Fruit fly (Drosophila melanogaster) whole organism, adult: ENCODE measurements around the gene Prosbeta2R2.

Experiments
- CG14711 ChIP-seq: fragments of 200-800 bp; sonication (Bioruptor generic); optimal IDR thresholded peaks from 2 replicates; lab custom pipeline; 2018; ENCODE audit warnings: missing biosample characterization, mild to moderate bottlenecking, missing genetic modification characterization, moderate library complexity
- CG1620 ChIP-seq: fragments of 200-800 bp; sonication (Bioruptor generic); optimal IDR thresholded peaks from 2 replicates; lab custom pipeline; 2016; ENCODE audit warnings: missing biosample characterization, missing genetic modification characterization
- CG33017 ChIP-seq: fragments of 200-800 bp; sonication (Bioruptor generic); optimal IDR thresholded peaks from 2 replicates; lab custom pipeline; 2018; ENCODE audit warnings: missing biosample characterization, mild to moderate bottlenecking, missing genetic modification characterization, moderate library complexity
- CG7101 ChIP-seq: fragments of 200-800 bp; sonication (Bioruptor generic); optimal IDR thresholded peaks from 2 replicates; lab custom pipeline; 2018; ENCODE audit warnings: missing biosample characterization, mild to moderate bottlenecking, missing genetic modification characterization, moderate library complexity
- Clk ChIP-seq: fragments of 200-800 bp; sonication (Bioruptor generic); optimal IDR thresholded peaks from 2 replicates; lab custom pipeline; 2017; ENCODE audit warnings: missing biosample characterization, missing genetic modification characterization
- Hr96 ChIP-seq: fragments of 200-800 bp; sonication (Bioruptor generic); optimal IDR thresholded peaks from 2 replicates; lab custom pipeline; 2016; ENCODE audit warnings: missing biosample characterization, missing genetic modification characterization
- Mnt ChIP-seq: fragments of 200-800 bp; sonication (Bioruptor generic); optimal IDR thresholded peaks from 2 replicates; lab custom pipeline; 2016; ENCODE audit warnings: missing biosample characterization, mild to moderate bottlenecking, missing genetic modification characterization
- bab1 ChIP-seq: fragments of 200-800 bp; sonication (Bioruptor generic); optimal IDR thresholded peaks from 3 replicates; lab custom pipeline; 2019; ENCODE audit warnings: missing biosample characterization, mild to moderate bottlenecking, missing genetic modification characterization, moderate library complexity
- cic ChIP-seq: fragments of 200-800 bp; sonication (Bioruptor generic); optimal IDR thresholded peaks from 2 replicates; lab custom pipeline; 2017; ENCODE audit warnings: missing biosample characterization, mild to moderate bottlenecking, missing genetic modification characterization, moderate library complexity
- cnc ChIP-seq, 2 experiments: fragments of >200 bp; optimal IDR thresholded peaks; 2 replicates each; lab custom pipeline; 2017
- kay ChIP-seq: fragments of 200-800 bp; sonication (Bioruptor generic); peaks from one replicate; lab custom pipeline; 2016; ENCODE audit warnings: missing biosample characterization, missing genetic modification characterization, borderline replicate concordance
- ovo ChIP-seq: fragments of 200-800 bp; sonication (Bioruptor generic); optimal IDR thresholded peaks from 2 replicates; lab custom pipeline; 2016; ENCODE audit warnings: missing biosample characterization, missing genetic modification characterization
- tj ChIP-seq: fragments of 200-800 bp; sonication (Bioruptor generic); optimal IDR thresholded peaks from 3 replicates; lab custom pipeline; 2017; ENCODE audit warnings: missing biosample characterization, mild to moderate bottlenecking, missing genetic modification characterization, moderate library complexity
- toe ChIP-seq: fragments of 200-800 bp; sonication (Bioruptor generic); optimal IDR thresholded peaks from 2 replicates; lab custom pipeline; 2016; ENCODE audit warnings: missing biosample characterization, missing genetic modification characterization

dm6 chr3R:5187806-5188205 is 31.5 kb downstream of the Prosbeta2R2 start:
- TF ChIP-seq CG1620 (GFP tag; lab: Kevin White, UChicago) = no peak
- no peak for TF ChIP-seq CG7101 (tag; lab: Kevin White, UChicago)
- peak; percentile 34 for TF ChIP-seq kay
- TF ChIP-seq CG33017 (tag; lab: Kevin White, UChicago) = no peak
- TF ChIP-seq Clk (GFP tag; lab: Kevin White, UChicago) = no peak
- no peak for TF ChIP-seq Hr96 (GFP tag; lab: Kevin White, UChicago)
- no peak for TF ChIP-seq cnc (optimal IDR thresholded peaks at IDR 0.05; lab: Kevin White, UChicago)
- TF ChIP-seq bab1 (GFP tag; lab: Kevin White, UChicago) = no peak
- no peak for TF ChIP-seq tj
- no peak for TF ChIP-seq toe
- no peak for TF ChIP-seq CG14711 (tag; lab: Kevin White, UChicago)
- TF ChIP-seq cic (GFP tag; lab: Kevin White, UChicago) = no peak
- no peak for TF ChIP-seq Mnt (GFP tag; lab: Kevin White, UChicago)
- no peak for TF ChIP-seq ovo (GFP tag; lab: Kevin White, UChicago)
